Fruit fly (Drosophila melanogaster) whole organism, embryonic: ENCODE measurements around the gene Psa.

Experiments used
- ATbp ChIP-seq: fragments of 200-800 bp; sonication (Bioruptor generic); optimal IDR thresholded peaks from 2 replicates; lab custom pipeline; 2017; ENCODE audit warnings: missing biosample characterization, mild to moderate bottlenecking, missing genetic modification characterization, missing genetic modification reagents
- Bgb ChIP-seq: fragments of 200-800 bp; sonication (Bioruptor generic); IDR thresholded peaks from 2 replicates; pipeline ENCODE4 v1.3.6; 2022; ENCODE audit warnings: missing biosample characterization, missing genetic modification characterization; ENCODE audit not compliant: partially characterized antibody
- Blimp-1 ChIP-seq: fragments of 200-800 bp; sonication (Bioruptor generic); optimal IDR thresholded peaks from 3 replicates; lab custom pipeline; 2018; ENCODE audit warnings: missing biosample characterization, missing genetic modification characterization, mild to moderate bottlenecking, moderate library complexity, missing genetic modification reagents
- CG11456 ChIP-seq: fragments of 200-800 bp; sonication (Bioruptor generic); IDR thresholded peaks from 3 replicates; pipeline ENCODE4 v1.3.6; 2022; ENCODE audit warnings: missing biosample characterization, missing genetic modification characterization
- CG11696 ChIP-seq: fragments of 200-800 bp; sonication (Bioruptor generic); IDR thresholded peaks from 2 replicates; pipeline ENCODE4 v1.3.6; 2022; ENCODE audit warnings: missing biosample characterization, missing genetic modification characterization
- CG12942 ChIP-seq: fragments of 200-800 bp; sonication (Bioruptor generic); optimal IDR thresholded peaks from 3 replicates; lab custom pipeline; 2016; ENCODE audit warnings: missing biosample characterization, missing genetic modification characterization
- CG1603 ChIP-seq: fragments of 200-800 bp; sonication (Bioruptor generic); optimal IDR thresholded peaks from 2 replicates; lab custom pipeline; 2019; ENCODE audit warnings: missing biosample characterization, mild to moderate bottlenecking, missing genetic modification characterization, moderate library complexity
- CG17328 ChIP-seq: fragments of 200-800 bp; sonication (Bioruptor generic); IDR thresholded peaks from 2 replicates; pipeline ENCODE4 v1.3.6; 2022; ENCODE audit warnings: missing biosample characterization, missing genetic modification characterization
- CG18599 ChIP-seq: fragments of 200-800 bp; sonication (Bioruptor generic); optimal IDR thresholded peaks from 3 replicates; lab custom pipeline; 2017; ENCODE audit warnings: missing biosample characterization, missing genetic modification characterization, mild to moderate bottlenecking, moderate library complexity, missing genetic modification reagents
- CG31388 ChIP-seq: fragments of 200-800 bp; sonication (Bioruptor generic); optimal IDR thresholded peaks from 2 replicates; lab custom pipeline; 2016; ENCODE audit warnings: missing biosample characterization, missing genetic modification characterization
- CG32532 ChIP-seq: fragments of 200-800 bp; sonication (Bioruptor generic); IDR thresholded peaks from 2 replicates; pipeline ENCODE4 v1.3.6; 2022; ENCODE audit warnings: missing biosample characterization, missing genetic modification characterization
- CG33213 ChIP-seq: fragments of 200-800 bp; sonication (Bioruptor generic); optimal IDR thresholded peaks from 3 replicates; lab custom pipeline; 2016; ENCODE audit warnings: missing biosample characterization, missing genetic modification characterization
- CG3838 ChIP-seq: fragments of 200-800 bp; sonication (Bioruptor generic); optimal IDR thresholded peaks from 3 replicates; lab custom pipeline; 2016; ENCODE audit warnings: missing biosample characterization, missing genetic modification characterization
- CG43689 ChIP-seq: fragments of 200-800 bp; sonication (Bioruptor generic); IDR thresholded peaks from 2 replicates; pipeline ENCODE4 v1.3.6; 2022; ENCODE audit warnings: missing biosample characterization, missing genetic modification characterization
- CG6791 ChIP-seq: fragments of 200-800 bp; sonication (Bioruptor generic); IDR thresholded peaks from 3 replicates; pipeline ENCODE4 v1.3.6; 2022; ENCODE audit warnings: missing biosample characterization, missing genetic modification characterization; ENCODE audit not compliant: partially characterized antibody
- CG8089 ChIP-seq: fragments of 200-800 bp; sonication (Bioruptor generic); optimal IDR thresholded peaks from 3 replicates; lab custom pipeline; 2016; ENCODE audit warnings: missing biosample characterization, missing genetic modification characterization
- CG8388 ChIP-seq: fragments of 200-800 bp; sonication (Bioruptor generic); optimal IDR thresholded peaks from 2 replicates; lab custom pipeline; 2019; ENCODE audit warnings: missing biosample characterization, mild to moderate bottlenecking, missing genetic modification characterization, moderate library complexity
- CG9437 ChIP-seq: fragments of 200-800 bp; sonication (Bioruptor generic); optimal IDR thresholded peaks from 2 replicates; lab custom pipeline; 2018; ENCODE audit warnings: missing biosample characterization, mild to moderate bottlenecking, missing genetic modification characterization
- Camta ChIP-seq: fragments of 200-800 bp; sonication (Bioruptor generic); optimal IDR thresholded peaks from 2 replicates; lab custom pipeline; 2016; ENCODE audit warnings: missing biosample characterization, missing genetic modification characterization
- D19B ChIP-seq: fragments of 200-800 bp; sonication (Bioruptor generic); optimal IDR thresholded peaks from 2 replicates; lab custom pipeline; 2017; ENCODE audit warnings: missing biosample characterization, mild to moderate bottlenecking, missing genetic modification characterization
- E2f2 ChIP-seq: fragments of 200-800 bp; sonication (Bioruptor generic); IDR thresholded peaks from 2 replicates; pipeline ENCODE4 v1.3.6; 2022; ENCODE audit warnings: missing biosample characterization, missing genetic modification characterization
- Ets65A ChIP-seq: fragments of 200-800 bp; sonication (Bioruptor generic); peaks from one replicate; lab custom pipeline; 2016; ENCODE audit warnings: missing biosample characterization, missing genetic modification characterization
- Hr51 ChIP-seq, 2 experiments: fragments of 200-800 bp; sonication (Bioruptor generic); optimal IDR thresholded peaks; 2 replicates in 1 of 2; 3 replicates in 1 of 2; lab custom pipeline; 2016 to 2018; ENCODE audit warnings: missing biosample characterization in 2 of 2, missing genetic modification characterization in 2 of 2, mild to moderate bottlenecking in 1 of 2, moderate library complexity in 1 of 2
- Hr78 ChIP-seq, 2 experiments: fragments of 200-800 bp in 1 of 2; fragments of >200 bp in 1 of 2; sonication (Bioruptor generic) in 1 of 2; optimal IDR thresholded peaks; 2 replicates each; lab custom pipeline; 2017 to 2019; ENCODE audit warnings: missing biosample characterization in 2 of 2, missing genetic modification characterization in 2 of 2, mild to moderate bottlenecking in 1 of 2, moderate library complexity in 1 of 2
- Max ChIP-seq: fragments of 200-800 bp; sonication (Bioruptor generic); optimal IDR thresholded peaks from 2 replicates; lab custom pipeline; 2016; ENCODE audit warnings: missing biosample characterization, mild to moderate bottlenecking, missing genetic modification characterization
- Side ChIP-seq: fragments of 200-800 bp; sonication (Bioruptor generic); optimal IDR thresholded peaks from 2 replicates; lab custom pipeline; 2016; ENCODE audit warnings: missing biosample characterization, missing genetic modification characterization
- al ChIP-seq: fragments of 200-800 bp; sonication (Bioruptor generic); IDR thresholded peaks from 2 replicates; pipeline ENCODE4 v1.3.6; 2022; ENCODE audit warnings: missing biosample characterization, missing genetic modification characterization
- bsh ChIP-seq, 2 experiments: fragments of 200-800 bp; sonication (Bioruptor generic); optimal IDR thresholded peaks; 2 replicates each; lab custom pipeline; 2017 to 2018; ENCODE audit warnings: mild to moderate bottlenecking in 2 of 2, missing biosample characterization in 2 of 2, missing genetic modification characterization in 2 of 2, moderate library complexity in 1 of 2
- cg ChIP-seq: fragments of 200-800 bp; sonication (Bioruptor generic); optimal IDR thresholded peaks from 3 replicates; lab custom pipeline; 2019; ENCODE audit warnings: missing biosample characterization, mild to moderate bottlenecking, missing genetic modification characterization, moderate library complexity
- ci ChIP-seq: fragments of 200-800 bp; sonication (Bioruptor generic); IDR thresholded peaks from 3 replicates; pipeline ENCODE4 v1.3.6; 2022; ENCODE audit warnings: missing biosample characterization, missing genetic modification characterization
- crol ChIP-seq: fragments of 200-800 bp; sonication (Bioruptor generic); IDR thresholded peaks from 2 replicates; pipeline ENCODE4 v1.3.6; 2022; ENCODE audit warnings: missing biosample characterization, missing genetic modification characterization
- dm ChIP-seq: fragments of 200-800 bp; sonication (Bioruptor generic); optimal IDR thresholded peaks from 3 replicates; lab custom pipeline; 2016; ENCODE audit warnings: missing biosample characterization, missing genetic modification characterization
- dpn ChIP-seq, 2 experiments: fragments of 200-800 bp; sonication (Bioruptor generic); optimal IDR thresholded peaks; 3 replicates each; lab custom pipeline; 2016; ENCODE audit warnings: missing biosample characterization in 2 of 2, missing genetic modification characterization in 2 of 2
- en ChIP-seq: fragments of 200-800 bp; sonication (Bioruptor generic); optimal IDR thresholded peaks from 2 replicates; lab custom pipeline; 2016; ENCODE audit warnings: missing biosample characterization, missing genetic modification characterization
- eyg ChIP-seq: fragments of 200-800 bp; sonication (Bioruptor generic); optimal IDR thresholded peaks from 3 replicates; lab custom pipeline; 2016; ENCODE audit warnings: missing biosample characterization, missing genetic modification characterization
- gcm2 ChIP-seq: fragments of 200-800 bp; sonication (Bioruptor generic); optimal IDR thresholded peaks from 2 replicates; lab custom pipeline; 2016; ENCODE audit warnings: missing biosample characterization, missing genetic modification characterization
- gro ChIP-seq: fragments of 200-800 bp; sonication (Bioruptor generic); optimal IDR thresholded peaks from 2 replicates; lab custom pipeline; 2016; ENCODE audit warnings: missing biosample characterization, missing genetic modification characterization
- gt ChIP-seq: fragments of 200-800 bp; sonication (Bioruptor generic); IDR thresholded peaks from 2 replicates; pipeline ENCODE4 v1.3.6; 2022; ENCODE audit warnings: missing biosample characterization, missing genetic modification characterization
- h ChIP-seq: fragments of >200 bp; optimal IDR thresholded peaks from 2 replicates; lab custom pipeline; 2017
- hbn ChIP-seq: fragments of 200-800 bp; sonication (Bioruptor generic); IDR thresholded peaks from 2 replicates; pipeline ENCODE4 v1.3.6; 2022; ENCODE audit warnings: missing biosample characterization, missing genetic modification characterization; ENCODE audit not compliant: partially characterized antibody
- row ChIP-seq: fragments of 200-800 bp; sonication (Bioruptor generic); IDR thresholded peaks from 3 replicates; pipeline ENCODE4 v1.3.6; 2022; ENCODE audit warnings: missing biosample characterization, missing genetic modification characterization
- run ChIP-seq: fragments of 200-800 bp; sonication (Bioruptor generic); optimal IDR thresholded peaks from 3 replicates; lab custom pipeline; 2018; ENCODE audit warnings: missing biosample characterization, mild to moderate bottlenecking, missing genetic modification characterization
- schlank ChIP-seq: fragments of 200-800 bp; sonication (Bioruptor generic); optimal IDR thresholded peaks from 2 replicates; lab custom pipeline; 2018; ENCODE audit warnings: missing biosample characterization, mild to moderate bottlenecking, missing genetic modification characterization
- shn ChIP-seq: fragments of 200-800 bp; sonication (Bioruptor generic); optimal IDR thresholded peaks from 3 replicates; lab custom pipeline; 2016; ENCODE audit warnings: missing biosample characterization, missing genetic modification characterization
- sisA ChIP-seq: fragments of 200-800 bp; sonication (Bioruptor generic); IDR thresholded peaks from 2 replicates; pipeline ENCODE4 v1.3.6; 2022; ENCODE audit warnings: missing biosample characterization, missing genetic modification characterization
- slbo ChIP-seq: fragments of 200-800 bp; sonication (Bioruptor generic); IDR thresholded peaks from 2 replicates; pipeline ENCODE4 v1.3.6; 2022; ENCODE audit warnings: missing biosample characterization, missing genetic modification characterization
- sr ChIP-seq: fragments of 200-800 bp; sonication (Bioruptor generic); IDR thresholded peaks from 3 replicates; pipeline ENCODE4 v1.3.6; 2022; ENCODE audit warnings: missing biosample characterization, missing genetic modification characterization
- tap ChIP-seq: fragments of 200-800 bp; optimal IDR thresholded peaks from 3 replicates; lab custom pipeline; 2019; ENCODE audit warnings: missing biosample characterization, mild to moderate bottlenecking, missing genetic modification characterization, moderate library complexity
- ttk ChIP-seq: fragments of 200-800 bp; sonication (Bioruptor generic); IDR thresholded peaks from 2 replicates; pipeline ENCODE4 v2.1.2; 2022; ENCODE audit warnings: missing biosample characterization, missing genetic modification characterization
- twi ChIP-seq: fragments of 200-800 bp; optimal IDR thresholded peaks from 2 replicates; lab custom pipeline; 2019; ENCODE audit warnings: missing biosample characterization, mild to moderate bottlenecking, missing genetic modification characterization, moderate library complexity
- wor ChIP-seq: fragments of 200-800 bp; sonication (Bioruptor generic); IDR thresholded peaks from 2 replicates; pipeline ENCODE4 v1.3.6; 2022; ENCODE audit warnings: missing biosample characterization, missing genetic modification characterization

Psa gene

DNA sequence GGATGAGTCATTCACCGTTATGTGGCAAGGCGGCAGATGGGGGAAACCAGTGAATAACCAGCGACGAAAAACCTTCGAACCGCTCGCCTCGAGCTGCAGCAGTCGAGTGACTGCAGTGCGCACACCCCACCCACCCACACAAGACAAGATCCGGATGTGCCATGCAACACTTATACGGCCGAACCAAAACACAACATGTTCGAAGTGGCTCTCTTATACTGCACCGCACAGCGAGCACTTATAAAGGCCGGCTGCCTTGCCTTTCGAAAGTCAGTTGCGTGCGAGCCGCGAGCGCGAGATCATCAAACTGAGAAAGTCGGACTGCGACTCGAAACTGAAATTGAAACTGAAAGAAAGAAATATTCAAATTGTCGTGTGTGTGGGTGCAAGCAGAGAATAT lies 39.1 kb upstream of the Psa start, which contains the start of gene rho (continued):
- TF ChIP-seq CG8089 (GFP tag; lab: Kevin White, UChicago) (peak; percentile 46), CG12942 (GFP tag; lab: Kevin White, UChicago) (no peak), al (GFP tag; lab: Robert Waterston, UW) (no peak), CG18599 (GFP tag; lab: Kevin White, UChicago) (peak; percentile 34), Max (peak; percentile 19), Side (GFP tag; lab: Kevin White, UChicago) (peak; percentile 52), CG32532 (GFP tag; lab: Robert Waterston, UW) (peak; percentile 29; the same call in 1 of the 2 replicates), eyg (GFP tag; lab: Kevin White, UChicago) (peak; percentile 8), gcm2 (GFP tag; lab: Kevin White, UChicago) (no peak), ci (GFP tag; lab: Robert Waterston, UW) (peak; percentile 79), CG8388 (no peak), wor (GFP tag; lab: Robert Waterston, UW) (no peak), slbo (GFP tag; lab: Robert Waterston, UW) (peak; percentile 55), cg (peak; percentile 44), CG33213 (GFP tag; lab: Kevin White, UChicago) (peak; percentile 29), run (tag; lab: Kevin White, UChicago) (peak; percentile 7), D19B (GFP tag; lab: Kevin White, UChicago) (no peak), Hr51 (GFP tag; optimal IDR thresholded peaks at IDR 0.05; lab: Kevin White, UChicago) (peak in 1 of 2 experiments; percentile 42), Blimp-1 (peak; percentile 28), crol (GFP tag; lab: Robert Waterston, UW) (peak; percentile 49; the same call in 1 of the 2 replicates), sr (GFP tag; lab: Robert Waterston, UW) (peak; percentile 68; the same call in 2 of the 3 replicates), en (GFP tag; lab: Kevin White, UChicago) (no peak), twi (tag; lab: Kevin White, UChicago) (peak; percentile 19), sisA (GFP tag; lab: Robert Waterston, UW) (no peak), bsh (GFP tag; optimal IDR thresholded peaks at IDR 0.05; lab: Kevin White, UChicago) (peak in 1 of 2 experiments; percentile 34), CG11456 (GFP tag; lab: Robert Waterston, UW) (peak; percentile 56; the same call in 1 of the 3 replicates), Bgb (GFP tag; lab: Robert Waterston, UW) (peak; percentile 67; the same call in 1 of the 2 replicates), Ets65A (GFP tag; lab: Kevin White, UChicago) (peak; percentile 63), ttk (GFP tag; lab: Robert Waterston, UW) (0 out of 2 replicates have a peak, but pooled peaks have one; percentile 20), CG11696 (GFP tag; lab: Robert Waterston, UW) (no peak), hbn (GFP tag; lab: Robert Waterston, UW) (no peak), h (lab: Kevin White, UChicago) (no peak), Camta (GFP tag; lab: Kevin White, UChicago) (peak; percentile 7), CG31388 (GFP tag; lab: Kevin White, UChicago) (no peak), dpn (GFP tag; optimal IDR thresholded peaks at IDR 0.05; lab: Kevin White, UChicago) (peak in 1 of 2 experiments; percentile 22), CG1603 (tag; lab: Kevin White, UChicago) (peak; percentile 17), E2f2 (GFP tag; lab: Robert Waterston, UW) (peak; percentile 35), CG3838 (GFP tag; lab: Kevin White, UChicago) (peak; percentile 20), CG17328 (GFP tag; lab: Robert Waterston, UW) (peak; percentile 31; the same call in 1 of the 2 replicates), row (GFP tag; lab: Robert Waterston, UW) (0 out of 3 replicates have a peak, but pooled peaks have one; percentile 4), CG6791 (GFP tag; lab: Robert Waterston, UW) (peak; percentile 62; the same call in 2 of the 3 replicates), Hr78 (GFP tag; optimal IDR thresholded peaks at IDR 0.05; lab: Kevin White, UChicago) (no peak), gt (no peak), tap (tag; lab: Kevin White, UChicago) (peak; percentile 0), ATbp (GFP tag; lab: Kevin White, UChicago) (peak; percentile 4), CG43689 (GFP tag; lab: Robert Waterston, UW) (no peak), gro (GFP tag; lab: Kevin White, UChicago) (no peak), schlank (tag; lab: Kevin White, UChicago) (no peak), CG9437 (GFP tag; lab: Kevin White, UChicago) (no peak), shn (peak; percentile 9), dm (GFP tag; lab: Kevin White, UChicago) (no peak)
